Fruit fly (Drosophila melanogaster) whole organism, embryonic: Measurements from ENCODE around the gene CG31204.

Experiments used
- Abd-B ChIP-seq: fragments of 200-800 bp; sonication (Bioruptor generic); optimal IDR thresholded peaks from 2 replicates; lab custom pipeline; 2018; ENCODE audit warnings: missing biosample characterization, mild to moderate bottlenecking, missing genetic modification characterization, moderate library complexity
- Bdp1 ChIP-seq: fragments of 200-800 bp; sonication (Bioruptor generic); optimal IDR thresholded peaks from 3 replicates; lab custom pipeline; 2016; ENCODE audit warnings: missing biosample characterization, missing genetic modification characterization
- CG1233 ChIP-seq: fragments of 200-800 bp; sonication (Bioruptor generic); optimal IDR thresholded peaks from 4 replicates; lab custom pipeline; 2018; ENCODE audit warnings: missing biosample characterization, mild to moderate bottlenecking, missing genetic modification characterization
- CG12744 ChIP-seq: fragments of 200-800 bp; sonication (Bioruptor generic); optimal IDR thresholded peaks from 2 replicates; lab custom pipeline; 2016; ENCODE audit warnings: missing biosample characterization, missing genetic modification characterization
- CG14050 ChIP-seq: fragments of 200-800 bp; sonication (Bioruptor generic); IDR thresholded peaks from 3 replicates; pipeline ENCODE4 v1.3.6; 2022; ENCODE audit warnings: missing biosample characterization, missing genetic modification characterization
- CG14441 ChIP-seq: fragments of 200-800 bp; sonication (Bioruptor generic); IDR thresholded peaks from 2 replicates; pipeline ENCODE4 v1.3.6; 2022; ENCODE audit warnings: missing biosample characterization, missing genetic modification characterization
- CG1647 ChIP-seq: fragments of 200-800 bp; sonication (Bioruptor generic); optimal IDR thresholded peaks from 3 replicates; lab custom pipeline; 2016; ENCODE audit warnings: missing biosample characterization, missing genetic modification characterization
- CG16779 ChIP-seq: fragments of 200-800 bp; sonication (Bioruptor generic); IDR thresholded peaks from 2 replicates; pipeline ENCODE4 v1.3.6; 2022; ENCODE audit warnings: missing biosample characterization, missing genetic modification characterization
- CG18599 ChIP-seq: fragments of 200-800 bp; sonication (Bioruptor generic); optimal IDR thresholded peaks from 3 replicates; lab custom pipeline; 2017; ENCODE audit warnings: missing biosample characterization, missing genetic modification characterization, mild to moderate bottlenecking, moderate library complexity, missing genetic modification reagents
- CG18619 ChIP-seq: fragments of 200-800 bp; sonication (Bioruptor generic); optimal IDR thresholded peaks from 3 replicates; lab custom pipeline; 2017; ENCODE audit warnings: missing biosample characterization, mild to moderate bottlenecking, missing genetic modification characterization
- CG31224 ChIP-seq: fragments of 200-800 bp; sonication (Bioruptor generic); IDR thresholded peaks from 2 replicates; pipeline ENCODE4 v1.3.6; 2022; ENCODE audit warnings: missing biosample characterization, missing genetic modification characterization
- CG34224 ChIP-seq: fragments of 200-800 bp; sonication (Bioruptor generic); IDR thresholded peaks from 3 replicates; pipeline ENCODE4 v1.3.6; 2022; ENCODE audit warnings: missing biosample characterization, missing genetic modification characterization; ENCODE audit not compliant: partially characterized antibody
- CG4328 ChIP-seq: fragments of 200-800 bp; sonication (Bioruptor generic); optimal IDR thresholded peaks from 3 replicates; lab custom pipeline; 2017; ENCODE audit warnings: missing biosample characterization, missing genetic modification reagents, missing genetic modification characterization
- CG4424 ChIP-seq: fragments of 200-800 bp; sonication (Bioruptor generic); optimal IDR thresholded peaks from 3 replicates; lab custom pipeline; 2016; ENCODE audit warnings: missing biosample characterization, missing genetic modification characterization
- CG6254 ChIP-seq: fragments of 200-800 bp; sonication (Bioruptor generic); optimal IDR thresholded peaks from 3 replicates; lab custom pipeline; 2017; ENCODE audit warnings: mild to moderate bottlenecking, missing biosample characterization, missing genetic modification reagents, missing genetic modification characterization
- CG6813 ChIP-seq: fragments of 200-800 bp; sonication (Bioruptor generic); optimal IDR thresholded peaks from 2 replicates; lab custom pipeline; 2017; ENCODE audit warnings: missing biosample characterization, missing genetic modification characterization, mild to moderate bottlenecking, moderate library complexity, missing genetic modification reagents
- CG7357 ChIP-seq: fragments of 200-800 bp; sonication (Bioruptor generic); IDR thresholded peaks from 3 replicates; pipeline ENCODE4 v1.3.6; 2022; ENCODE audit warnings: missing biosample characterization, missing genetic modification characterization
- CG8290 ChIP-seq, 3 experiments: fragments of 200-800 bp; sonication (Bioruptor generic); optimal IDR thresholded peaks; 2 replicates each; lab custom pipeline; 2016 to 2019; ENCODE audit warnings: missing biosample characterization in 3 of 3, missing genetic modification characterization in 3 of 3, mild to moderate bottlenecking in 2 of 3, moderate library complexity in 1 of 3
- Chrac-16 ChIP-seq: fragments of 200-800 bp; sonication (Bioruptor generic); optimal IDR thresholded peaks from 3 replicates; lab custom pipeline; 2016; ENCODE audit warnings: missing biosample characterization, missing genetic modification characterization
- CkIIα-i1 ChIP-seq: fragments of 200-800 bp; sonication (Bioruptor generic); IDR thresholded peaks from 2 replicates; pipeline ENCODE4 v1.3.6; 2022; ENCODE audit warnings: missing biosample characterization, missing genetic modification characterization
- Fer2 ChIP-seq: fragments of 200-800 bp; sonication (Bioruptor generic); optimal IDR thresholded peaks from 2 replicates; lab custom pipeline; 2018; ENCODE audit warnings: missing biosample characterization, mild to moderate bottlenecking, missing genetic modification characterization, moderate library complexity
- GATAe ChIP-seq: fragments of 200-800 bp; sonication (Bioruptor generic); conservative IDR thresholded peaks from 2 replicates; pipeline ENCODE4 v1.3.6; 2022; ENCODE audit warnings: missing biosample characterization, missing genetic modification characterization
- Gsc ChIP-seq: fragments of 200-800 bp; sonication (Bioruptor generic); IDR thresholded peaks from 2 replicates; pipeline ENCODE4 v1.3.6; 2022; ENCODE audit warnings: missing biosample characterization, missing genetic modification characterization
- H15 ChIP-seq: fragments of 200-800 bp; sonication (Bioruptor generic); IDR thresholded peaks from 3 replicates; pipeline ENCODE4 v1.3.6; 2022; ENCODE audit warnings: missing biosample characterization, missing genetic modification characterization
- Hr3 ChIP-seq: fragments of 200-800 bp; sonication (Bioruptor generic); optimal IDR thresholded peaks from 3 replicates; lab custom pipeline; 2016; ENCODE audit warnings: missing biosample characterization, missing genetic modification characterization
- MESR4 ChIP-seq: fragments of 200-800 bp; sonication (Bioruptor generic); optimal IDR thresholded peaks from 2 replicates; lab custom pipeline; 2018; ENCODE audit warnings: missing biosample characterization, mild to moderate bottlenecking, missing genetic modification characterization, moderate library complexity
- Mad ChIP-seq: fragments of 200-800 bp; sonication (Bioruptor generic); optimal IDR thresholded peaks from 2 replicates; lab custom pipeline; 2016; ENCODE audit warnings: missing biosample characterization, missing genetic modification characterization
- Med ChIP-seq: fragments of 200-800 bp; sonication (Bioruptor generic); peaks from one replicate; lab custom pipeline; 2016; ENCODE audit warnings: missing biosample characterization, missing genetic modification characterization, mild to moderate bottlenecking, inconsistent platforms, moderate library complexity
- Opbp ChIP-seq: fragments of 200-800 bp; sonication (Bioruptor generic); IDR thresholded peaks from 3 replicates; pipeline ENCODE4 v1.3.6; 2022; ENCODE audit warnings: missing biosample characterization, missing genetic modification characterization; ENCODE audit not compliant: partially characterized antibody
- Sin3A ChIP-seq: fragments of >200 bp; optimal IDR thresholded peaks from 2 replicates; lab custom pipeline; 2018
- Trl ChIP-seq, 3 experiments: fragments of >200 bp in 2 of 3; fragments of 200-800 bp in 1 of 3; sonication (Bioruptor generic) in 1 of 3; optimal IDR thresholded peaks; 2 replicates in 1 of 3; 3 replicates in 2 of 3; lab custom pipeline; 2016 to 2017; ENCODE audit warnings: missing biosample characterization in 1 of 3, missing genetic modification characterization in 1 of 3
- ap ChIP-seq: fragments of 200-800 bp; sonication (Bioruptor generic); IDR thresholded peaks from 2 replicates; pipeline ENCODE4 v1.3.6; 2022; ENCODE audit warnings: missing biosample characterization, missing genetic modification characterization
- chm ChIP-seq: fragments of 200-800 bp; sonication (Bioruptor generic); IDR thresholded peaks from 2 replicates; pipeline ENCODE4 v1.3.6; 2022; ENCODE audit warnings: missing biosample characterization, missing genetic modification characterization
- danr ChIP-seq: fragments of 200-800 bp; sonication (Bioruptor generic); IDR thresholded peaks from 2 replicates; pipeline ENCODE4 v1.3.6; 2022; ENCODE audit warnings: missing biosample characterization, missing genetic modification characterization
- dati ChIP-seq: fragments of 200-800 bp; sonication (Bioruptor generic); IDR thresholded peaks from 2 replicates; pipeline ENCODE4 v1.3.6; 2022; ENCODE audit warnings: missing biosample characterization, missing genetic modification characterization
- jigr1 ChIP-seq: fragments of 200-800 bp; sonication (Bioruptor generic); IDR thresholded peaks from 3 replicates; pipeline ENCODE4 v1.3.6; 2022; ENCODE audit warnings: missing biosample characterization, missing genetic modification characterization
- jing ChIP-seq: fragments of 200-800 bp; sonication (Bioruptor generic); optimal IDR thresholded peaks from 2 replicates; lab custom pipeline; 2018; ENCODE audit warnings: missing biosample characterization, mild to moderate bottlenecking, missing genetic modification characterization
- ken ChIP-seq: fragments of 200-800 bp; sonication (Bioruptor generic); IDR thresholded peaks from 3 replicates; pipeline ENCODE4 v1.3.6; 2022; ENCODE audit warnings: missing biosample characterization, missing genetic modification characterization
- luna ChIP-seq: fragments of 200-800 bp; sonication (Bioruptor generic); optimal IDR thresholded peaks from 2 replicates; lab custom pipeline; 2016; ENCODE audit warnings: missing biosample characterization, missing genetic modification characterization
- mam ChIP-seq: fragments of 200-800 bp; sonication (Bioruptor generic); optimal IDR thresholded peaks from 3 replicates; lab custom pipeline; 2016; ENCODE audit warnings: missing biosample characterization, missing genetic modification characterization
- nmo ChIP-seq: fragments of 200-800 bp; sonication (Bioruptor generic); optimal IDR thresholded peaks from 2 replicates; lab custom pipeline; 2018; ENCODE audit warnings: missing biosample characterization, mild to moderate bottlenecking, missing genetic modification characterization, moderate library complexity
- pfk ChIP-seq: fragments of 200-800 bp; sonication (Bioruptor generic); optimal IDR thresholded peaks from 2 replicates; lab custom pipeline; 2018; ENCODE audit warnings: missing biosample characterization, mild to moderate bottlenecking, missing genetic modification characterization, moderate library complexity
- pita ChIP-seq: fragments of 200-800 bp; sonication (Bioruptor generic); optimal IDR thresholded peaks from 2 replicates; lab custom pipeline; 2017; ENCODE audit warnings: missing biosample characterization, mild to moderate bottlenecking, missing genetic modification characterization
- salm ChIP-seq: fragments of 200-800 bp; sonication (Bioruptor generic); optimal IDR thresholded peaks from 2 replicates; lab custom pipeline; 2018; ENCODE audit warnings: missing biosample characterization, mild to moderate bottlenecking, missing genetic modification characterization
- scrt ChIP-seq: fragments of 200-800 bp; sonication (Bioruptor generic); optimal IDR thresholded peaks from 2 replicates; lab custom pipeline; 2018; ENCODE audit warnings: missing biosample characterization, mild to moderate bottlenecking, missing genetic modification characterization, moderate library complexity
- tin ChIP-seq: fragments of 200-800 bp; sonication (Bioruptor generic); optimal IDR thresholded peaks from 3 replicates; lab custom pipeline; 2016; ENCODE audit warnings: missing biosample characterization, missing genetic modification characterization
- unc-4 ChIP-seq: fragments of 200-800 bp; sonication (Bioruptor generic); IDR thresholded peaks from 2 replicates; pipeline ENCODE4 v1.3.6; 2022; ENCODE audit warnings: missing biosample characterization, missing genetic modification characterization; ENCODE audit not compliant: partially characterized antibody
- vnd ChIP-seq: fragments of 200-800 bp; sonication (Bioruptor generic); IDR thresholded peaks from 3 replicates; pipeline ENCODE4 v1.3.6; 2022; ENCODE audit warnings: missing biosample characterization, missing genetic modification characterization; ENCODE audit not compliant: partially characterized antibody
- vvl ChIP-seq: fragments of 200-800 bp; sonication (Bioruptor generic); IDR thresholded peaks from 2 replicates; pipeline ENCODE4 v1.3.6; 2022; ENCODE audit warnings: missing biosample characterization, missing genetic modification characterization

Gene CG31204

DNA sequence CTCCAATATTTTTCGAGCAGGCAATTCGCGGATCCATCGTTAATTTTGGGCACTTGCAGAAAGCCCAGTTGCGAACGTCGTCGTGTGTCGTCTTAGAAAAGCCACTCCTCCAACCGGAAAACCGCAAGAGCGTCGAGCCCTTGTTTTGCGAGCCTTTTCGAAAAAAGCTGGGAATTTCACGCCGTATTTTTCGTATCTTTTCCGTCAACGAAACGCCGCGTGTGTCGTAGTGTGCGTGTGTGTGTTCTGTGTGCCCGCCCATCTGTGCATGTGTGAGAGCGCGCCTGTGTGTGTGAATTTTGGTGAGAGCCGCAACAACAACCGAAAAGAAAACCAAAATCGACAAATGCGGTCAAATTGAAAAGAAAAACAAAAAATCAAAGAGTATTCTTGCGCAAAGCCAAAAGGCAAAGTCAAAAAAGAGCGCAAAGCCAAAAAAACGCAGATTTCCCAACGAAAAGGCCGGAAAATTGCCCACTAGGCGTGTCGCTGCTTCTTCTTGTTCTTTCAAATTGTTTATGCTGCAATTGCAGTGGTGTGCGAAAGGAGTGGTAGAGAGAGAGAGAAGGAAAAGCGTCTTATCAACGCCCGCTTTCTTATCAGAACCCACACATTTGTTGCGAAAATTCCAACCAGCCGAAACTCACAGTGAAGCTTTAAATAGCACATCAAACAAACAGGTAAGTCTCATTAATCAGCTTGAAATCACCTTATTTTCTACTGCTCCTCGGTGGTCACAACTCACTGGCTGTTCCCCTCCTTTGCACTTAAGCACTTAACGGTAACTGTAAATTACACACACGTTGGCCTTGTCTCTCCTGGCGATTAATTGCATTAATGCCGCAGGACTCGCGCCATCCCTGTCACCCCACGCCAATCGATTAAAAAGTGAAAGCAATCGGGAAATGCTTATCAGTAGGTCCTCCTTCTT lies 12.2 kb upstream of the CG31204 start, which contains the start of gene PNPase (continued):
- TF ChIP-seq Hr3 (GFP tag; lab: Kevin White, UChicago), result no peak
- TF ChIP-seq vvl (GFP tag; lab: Robert Waterston, UW), result no peak
- no peak for TF ChIP-seq CG12744 (GFP tag; lab: Kevin White, UChicago)
- TF ChIP-seq GATAe (GFP tag; lab: Robert Waterston, UW), result no peak
- TF ChIP-seq CG1233 (GFP tag; lab: Kevin White, UChicago), result no peak
- TF ChIP-seq scrt (GFP tag; lab: Kevin White, UChicago), result no peak
- no peak for TF ChIP-seq jing (GFP tag; lab: Kevin White, UChicago)
- TF ChIP-seq Med (GFP tag; lab: Kevin White, UChicago), result peak; percentile 88
- TF ChIP-seq Sin3A (lab: Kevin White, UChicago), result no peak
- no peak for TF ChIP-seq CG18599 (GFP tag; lab: Kevin White, UChicago)
- no peak for TF ChIP-seq dati
- TF ChIP-seq jigr1, result no peak
- TF ChIP-seq nmo, result no peak
- TF ChIP-seq CG34224 (GFP tag; lab: Robert Waterston, UW), result no peak
- TF ChIP-seq Trl (optimal IDR thresholded peaks at IDR 0.05; lab: Kevin White, UChicago), result peak in 1 of 2 experiments; percentile 54
- TF ChIP-seq Trl (GFP tag; optimal IDR thresholded peaks at IDR 0.05; lab: Kevin White, UChicago), result no peak
- no peak for TF ChIP-seq Bdp1 (GFP tag; lab: Kevin White, UChicago)
- no peak for TF ChIP-seq CG31224 (GFP tag; lab: Robert Waterston, UW)
- no peak for TF ChIP-seq CG6813
- TF ChIP-seq CG6254 (GFP tag; lab: Kevin White, UChicago), result no peak
- no peak for TF ChIP-seq pita (GFP tag; lab: Kevin White, UChicago)
- no peak for TF ChIP-seq CkIIα-i1 (GFP tag; lab: Robert Waterston, UW)
- TF ChIP-seq Abd-B (GFP tag; lab: Kevin White, UChicago), result no peak
- TF ChIP-seq luna (GFP tag; lab: Kevin White, UChicago), result no peak
- no peak for TF ChIP-seq Fer2 (tag; lab: Kevin White, UChicago)
- TF ChIP-seq CG7357 (GFP tag; lab: Robert Waterston, UW), result no peak
- TF ChIP-seq CG14050, result no peak
- TF ChIP-seq CG4328, result no peak
- TF ChIP-seq CG1647 (GFP tag; lab: Kevin White, UChicago), result no peak
- 0 out of 2 replicates have a peak, but pooled peaks have one; percentile 46 for TF ChIP-seq chm
- no peak for TF ChIP-seq tin
- peak; percentile 31; the same call in 1 of the 2 replicates for TF ChIP-seq unc-4
- TF ChIP-seq Mad (GFP tag; lab: Kevin White, UChicago), result no peak
- no peak for TF ChIP-seq Chrac-16 (GFP tag; lab: Kevin White, UChicago)
- TF ChIP-seq vnd (GFP tag; lab: Robert Waterston, UW), result no peak
- no peak for TF ChIP-seq ap (GFP tag; lab: Robert Waterston, UW)
- no peak for TF ChIP-seq CG18619 (GFP tag; lab: Kevin White, UChicago)
- TF ChIP-seq ken (GFP tag; lab: Robert Waterston, UW), result no peak
- TF ChIP-seq mam (GFP tag; lab: Kevin White, UChicago), result no peak
- no peak for TF ChIP-seq CG4424 (GFP tag; lab: Kevin White, UChicago)
- peak; percentile 49; the same call in 1 of the 3 replicates for TF ChIP-seq Opbp (GFP tag; lab: Robert Waterston, UW)
- TF ChIP-seq H15, result no peak
- peak; percentile 62 for TF ChIP-seq MESR4
- no peak for TF ChIP-seq Gsc (GFP tag; lab: Robert Waterston, UW)
- TF ChIP-seq CG16779 (GFP tag; lab: Robert Waterston, UW), result 0 out of 2 replicates have a peak, but pooled peaks have one; percentile 54
- no peak for TF ChIP-seq CG8290 (GFP tag; optimal IDR thresholded peaks at IDR 0.05; lab: Kevin White, UChicago)
- TF ChIP-seq CG8290 (tag; optimal IDR thresholded peaks at IDR 0.05; lab: Kevin White, UChicago), result no peak
- TF ChIP-seq CG14441 (GFP tag; lab: Robert Waterston, UW), result no peak
- no peak for TF ChIP-seq salm (tag; lab: Kevin White, UChicago)
- no peak for TF ChIP-seq danr (GFP tag; lab: Robert Waterston, UW)
- TF ChIP-seq pfk, result no peak
